Worm (Caenorhabditis elegans): ENCODE data around the gene F23D12.2.

DNA sequence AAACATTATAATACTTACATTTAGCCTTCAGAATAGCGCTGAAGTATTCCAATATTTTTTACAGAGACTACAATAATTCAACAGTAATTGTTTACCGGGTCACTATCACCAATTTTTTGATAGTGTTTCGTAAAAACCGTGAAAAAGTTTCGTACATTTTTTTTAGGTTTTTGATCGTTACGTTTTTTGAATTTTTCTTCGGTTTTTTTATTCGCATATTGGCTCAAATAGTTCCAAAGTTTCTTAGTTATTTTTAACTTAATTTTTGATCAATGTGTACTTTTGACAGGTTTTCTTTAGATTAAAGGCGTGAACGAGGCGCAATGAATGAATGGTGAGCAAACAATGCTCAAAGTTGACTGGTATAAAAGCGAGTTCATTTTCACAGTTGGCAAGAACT, 1.7 kb upstream of the F23D12.2 start, which contains the start of gene fipr-3:
- TF ChIP-seq ceh-36 (tag; optimal IDR thresholded peaks at IDR 0.05), result no peak
- TF ChIP-seq ceh-13 (GFP tag; optimal IDR thresholded peaks at IDR 0.05), result no peak
- TF ChIP-seq pes-1 (GFP tag; IDR thresholded peaks at IDR 0.05), result no peak
- TF ChIP-seq B0310.2 (tag; optimal IDR thresholded peaks at IDR 0.05), result no peak
- TF ChIP-seq hmg-4 (GFP tag; optimal IDR thresholded peaks at IDR 0.05), result no peak
- TF ChIP-seq scrt-1 (GFP tag; IDR thresholded peaks at IDR 0.05), result no peak
- no peak for TF ChIP-seq ama-1 (optimal IDR thresholded peaks at IDR 0.05)
- TF ChIP-seq hnd-1 (tag; optimal IDR thresholded peaks at IDR 0.05), result no peak
- TF ChIP-seq flt-1 (GFP tag; IDR thresholded peaks at IDR 0.05), result no peak
- TF ChIP-seq tbx-37 (GFP tag; conservative IDR thresholded peaks at IDR 0.05), result no peak
- TF ChIP-seq F13C5.2 (tag; optimal IDR thresholded peaks at IDR 0.05), result no peak
- TF ChIP-seq aly-1 (tag; optimal IDR thresholded peaks at IDR 0.05), result no peak
- TF ChIP-seq tbx-11 (GFP tag; IDR thresholded peaks at IDR 0.05), result no peak
